Worm (Caenorhabditis elegans): ENCODE measurements around the gene str-227.
A peak's percentile ranks its signal among the peaks of the same experiment; 100 is the strongest.
"Not testable (repeated sequence)": the region's sequence is repeated elsewhere in the genome, so short reads cannot be mapped to it uniquely, and the experiment has no call there.

DNA sequence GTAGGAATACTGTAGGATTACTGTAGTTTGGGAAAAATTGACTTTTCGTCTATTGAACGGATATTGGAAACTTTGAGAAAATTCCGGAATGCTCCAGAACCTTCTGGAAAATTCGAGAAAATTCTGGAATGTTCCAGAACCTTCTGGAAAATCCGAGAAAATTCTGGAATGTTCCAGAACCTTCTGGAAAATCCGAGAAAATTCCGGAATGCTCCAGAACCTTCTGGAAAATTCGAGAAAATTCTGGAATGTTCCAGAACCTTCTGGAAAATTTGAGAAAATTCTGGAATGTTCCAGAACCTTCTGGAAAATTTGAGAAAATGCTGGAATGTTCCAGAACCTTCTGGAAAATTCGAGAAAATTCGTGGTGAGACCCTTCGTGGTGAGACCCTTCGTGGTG, 2.4 kb downstream of the str-227 start:
- TF ChIP-seq F49E8.2 (tag; optimal IDR thresholded peaks at IDR 0.05; ENCODE audit: insufficient read depth); unc-62 (GFP tag; optimal IDR thresholded peaks at IDR 0.05); F37B4.10 (GFP tag; IDR thresholded peaks at IDR 0.05); mxl-1 (tag; optimal IDR thresholded peaks at IDR 0.05); unc-130 (GFP tag; optimal IDR thresholded peaks at IDR 0.05); snpc-4 (GFP tag; optimal IDR thresholded peaks at IDR 0.05); snpc-4 (tag; optimal IDR thresholded peaks at IDR 0.05); snpc-3.4 (tag; optimal IDR thresholded peaks at IDR 0.05); ceh-58 (GFP tag; IDR thresholded peaks at IDR 0.05); dpl-1 (GFP tag; optimal IDR thresholded peaks at IDR 0.05); K12H6.12 (tag; optimal IDR thresholded peaks at IDR 0.05); mcd-1 (GFP tag; IDR thresholded peaks at IDR 0.05): not testable (repeated sequence)
- TF ChIP-seq hsf-1 (GFP tag; IDR thresholded peaks at IDR 0.05), result peak; percentile 97
